Fruit fly (Drosophila melanogaster): Measurements from ENCODE around the gene CG31528.
A peak's percentile ranks its signal among the peaks of the same experiment; 100 is the strongest.

CG31528 gene

DNA sequence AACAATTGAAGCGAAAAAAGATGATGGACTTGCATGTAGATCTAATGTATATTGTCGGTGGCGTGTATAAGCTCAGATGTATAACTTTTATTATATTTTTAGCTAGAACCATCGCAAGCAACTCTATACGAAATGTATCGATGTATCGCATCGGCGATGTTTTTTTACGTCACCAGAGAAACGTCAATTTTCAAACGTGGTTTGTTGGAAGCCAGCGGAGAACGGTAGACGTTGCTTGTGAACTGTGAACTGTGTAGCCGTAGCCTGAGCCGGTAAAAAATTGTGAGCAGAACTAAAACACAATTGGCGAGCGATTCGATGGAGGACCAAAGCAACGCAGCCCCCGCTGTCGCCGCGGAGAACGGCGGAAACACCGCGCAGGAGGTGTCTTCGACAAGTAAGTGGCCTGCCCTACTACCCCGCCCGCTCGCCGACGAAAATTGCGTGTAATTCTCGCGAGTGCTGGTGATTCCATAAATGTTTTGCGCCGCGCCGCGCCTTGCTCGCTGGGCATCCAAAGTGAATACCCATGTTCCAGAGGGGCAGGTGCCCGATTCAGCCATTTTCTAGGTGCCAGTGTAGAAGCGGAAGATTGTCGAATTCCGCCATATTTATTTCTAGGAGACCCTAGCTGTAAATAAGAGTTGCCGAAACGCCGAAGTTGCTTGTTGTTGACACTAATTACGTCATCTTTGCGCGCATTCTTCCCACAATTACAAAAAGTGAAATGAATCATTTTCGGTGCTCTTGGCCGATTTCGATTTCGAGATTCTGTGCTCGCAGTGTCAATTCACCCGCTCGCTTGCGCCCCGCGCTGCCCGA, 13.1 kb upstream of the CG31528 start, which contains the start of gene lost (continued):
- peak; percentile 9 for TF ChIP-seq tap (tag; optimal IDR thresholded peaks at IDR 0.05)
- no peak for TF ChIP-seq al (GFP tag; IDR thresholded peaks at IDR 0.05)
- peak; percentile 58 for TF ChIP-seq CG12391 (tag; optimal IDR thresholded peaks at IDR 0.05)
- no peak for TF ChIP-seq CG14965 (GFP tag; optimal IDR thresholded peaks at IDR 0.05; ENCODE audit: borderline replicate concordance)
- peak; percentile 95 for TF ChIP-seq sna (GFP tag; IDR thresholded peaks at IDR 0.05; ENCODE audit: partially characterized antibody)
- no peak for TF ChIP-seq CG18619 (GFP tag; optimal IDR thresholded peaks at IDR 0.05)
- no peak for TF ChIP-seq kah (GFP tag; optimal IDR thresholded peaks at IDR 0.05)
- TF ChIP-seq zf30C (GFP tag; optimal IDR thresholded peaks at IDR 0.05), result no peak
- TF ChIP-seq lilli (GFP tag; optimal IDR thresholded peaks at IDR 0.05), result peak; percentile 36
- peak; percentile 34 for TF ChIP-seq Vsx1 (GFP tag; optimal IDR thresholded peaks at IDR 0.05)
- no peak for TF ChIP-seq Dfd (GFP tag; optimal IDR thresholded peaks at IDR 0.05)
- no peak for TF ChIP-seq Meics (GFP tag; optimal IDR thresholded peaks at IDR 0.05)
- peak; percentile 98 for TF ChIP-seq hb (GFP tag; IDR thresholded peaks at IDR 0.05; ENCODE audit: partially characterized antibody)
- TF ChIP-seq Dek (tag; optimal IDR thresholded peaks at IDR 0.05), result peak; percentile 34
- peak; percentile 41; the same call in 1 of the 2 replicates for TF ChIP-seq CG6272 (GFP tag; IDR thresholded peaks at IDR 0.05)
- TF ChIP-seq CG14050 (GFP tag; IDR thresholded peaks at IDR 0.05), result no peak
- TF ChIP-seq CG12155 (GFP tag; optimal IDR thresholded peaks at IDR 0.05), result peak; percentile 27
- TF ChIP-seq CG2712 (tag; optimal IDR thresholded peaks at IDR 0.05), result peak; percentile 62
- TF ChIP-seq CHES-1-like (GFP tag; optimal IDR thresholded peaks at IDR 0.05), result peak; percentile 47
- no peak for TF ChIP-seq bsh (GFP tag; optimal IDR thresholded peaks at IDR 0.05)
- no peak for TF ChIP-seq CG8281 (tag; optimal IDR thresholded peaks at IDR 0.05)
- TF ChIP-seq CG4404 (GFP tag; IDR thresholded peaks at IDR 0.05), result no peak
- peak; percentile 61 for TF ChIP-seq CG15601 (tag; optimal IDR thresholded peaks at IDR 0.05)
- no peak for TF ChIP-seq ATbp (GFP tag; optimal IDR thresholded peaks at IDR 0.05)
- TF ChIP-seq pros (GFP tag; optimal IDR thresholded peaks at IDR 0.05), result no peak
- TF ChIP-seq Neu2 (GFP tag; optimal IDR thresholded peaks at IDR 0.05; ENCODE audit: borderline replicate concordance), result no peak
- no peak for TF ChIP-seq Dip2 (GFP tag; IDR thresholded peaks at IDR 0.05)
- 0 out of 2 replicates have a peak, but pooled peaks have one; percentile 24 for TF ChIP-seq CG11085 (GFP tag; IDR thresholded peaks at IDR 0.05)
- no peak for TF ChIP-seq luna (GFP tag; optimal IDR thresholded peaks at IDR 0.05)
- TF ChIP-seq croc (GFP tag; conservative IDR thresholded peaks at IDR 0.05), result no peak
- TF ChIP-seq z (GFP tag; IDR thresholded peaks at IDR 0.05), result no peak
- peak; percentile 72 for TF ChIP-seq Rfx (GFP tag; IDR thresholded peaks at IDR 0.05)
- TF ChIP-seq TFAM (GFP tag; optimal IDR thresholded peaks at IDR 0.05), result no peak
- no peak; the same call in 1 of the 2 replicates for TF ChIP-seq CG31224 (GFP tag; IDR thresholded peaks at IDR 0.05)
- no peak for TF ChIP-seq toy (GFP tag; IDR thresholded peaks at IDR 0.05)
- no peak for TF ChIP-seq MTF-1 (GFP tag; optimal IDR thresholded peaks at IDR 0.05; ENCODE audit: borderline replicate concordance)
- no peak for TF ChIP-seq Ada2b (GFP tag; IDR thresholded peaks at IDR 0.05)
- no peak for TF ChIP-seq run (tag; optimal IDR thresholded peaks at IDR 0.05)
- TF ChIP-seq corto (GFP tag; optimal IDR thresholded peaks at IDR 0.05), result no peak
- TF ChIP-seq CG4282 (GFP tag; optimal IDR thresholded peaks at IDR 0.05), result no peak
- no peak for TF ChIP-seq vfl (GFP tag; optimal IDR thresholded peaks at IDR 0.05)
- no peak for TF ChIP-seq maf-S (GFP tag; optimal IDR thresholded peaks at IDR 0.05)
- TF ChIP-seq CG32767 (GFP tag; IDR thresholded peaks at IDR 0.05), result no peak
- peak; percentile 28 for TF ChIP-seq CG7928 (GFP tag; optimal IDR thresholded peaks at IDR 0.05)
- TF ChIP-seq BEAF-32 (GFP tag; optimal IDR thresholded peaks at IDR 0.05), result peak; percentile 97
- TF ChIP-seq CG10147 (GFP tag; optimal IDR thresholded peaks at IDR 0.05), result no peak
- TF ChIP-seq nerfin-1 (tag; optimal IDR thresholded peaks at IDR 0.05), result no peak
- TF ChIP-seq dan (GFP tag; IDR thresholded peaks at IDR 0.05), result no peak
- peak; percentile 66 for TF ChIP-seq trem (tag; optimal IDR thresholded peaks at IDR 0.05)
